Fruit fly (Drosophila melanogaster): Measurements from ENCODE around the gene CG3223.

CG3223 gene

dm6 chr3R:7969702-7970175, 39.5 kb upstream of the CG3223 start (continued):
- TF ChIP-seq Ets65A (GFP tag) = peak; percentile 39
- TF ChIP-seq jing (GFP tag; optimal IDR thresholded peaks at IDR 0.05) = no peak
- TF ChIP-seq bsh (GFP tag; optimal IDR thresholded peaks at IDR 0.05) = peak in 1 of 2 experiments; percentile 58
- TF ChIP-seq Eip74EF (GFP tag; optimal IDR thresholded peaks at IDR 0.05) = no peak
- TF ChIP-seq Bteb2 (GFP tag; optimal IDR thresholded peaks at IDR 0.05) = no peak
- peak; percentile 1 for TF ChIP-seq gem (tag; optimal IDR thresholded peaks at IDR 0.05)
- no peak for TF ChIP-seq ssp (GFP tag; IDR thresholded peaks at IDR 0.05)
- no peak for TF ChIP-seq CG10366 (GFP tag; IDR thresholded peaks at IDR 0.05)
- no peak for TF ChIP-seq CG1832 (GFP tag; optimal IDR thresholded peaks at IDR 0.05)
- no peak for TF ChIP-seq CG17186 (GFP tag; optimal IDR thresholded peaks at IDR 0.05)
- no peak for TF ChIP-seq CG14860 (GFP tag; IDR thresholded peaks at IDR 0.05; ENCODE audit: partially characterized antibody)
- TF ChIP-seq nom (GFP tag; optimal IDR thresholded peaks at IDR 0.05) = peak; percentile 42
- TF ChIP-seq Doc2 (GFP tag; IDR thresholded peaks at IDR 0.05) = no peak

DNA sequence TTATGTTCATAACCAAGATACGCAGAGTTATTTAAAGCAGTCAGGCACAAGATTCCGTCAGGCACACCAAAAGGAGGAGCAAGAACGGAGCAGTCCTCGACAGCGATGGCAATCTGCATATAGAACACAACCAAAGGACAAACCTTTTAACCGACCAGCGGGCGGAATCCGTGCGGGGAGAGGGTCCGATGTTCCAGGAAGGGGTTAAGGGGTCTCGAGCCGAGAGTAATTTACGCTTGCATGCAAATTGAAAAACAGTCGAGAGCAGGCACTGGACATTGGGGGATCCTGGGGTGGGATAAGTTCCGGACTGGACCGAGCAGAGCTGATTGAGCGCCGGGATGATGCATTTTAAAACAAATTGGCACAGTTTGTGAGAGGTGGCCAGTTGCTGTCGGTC, 38.6 kb upstream of the CG3223 start:
- no peak for TF ChIP-seq D19A (tag; optimal IDR thresholded peaks at IDR 0.05)
- TF ChIP-seq caup (GFP tag; optimal IDR thresholded peaks at IDR 0.05; ENCODE audit: severe bottlenecking) = no peak
- no peak for TF ChIP-seq ab (GFP tag; optimal IDR thresholded peaks at IDR 0.05)
- TF ChIP-seq CG14014 (GFP tag; IDR thresholded peaks at IDR 0.05) = no peak
- no peak for TF ChIP-seq CG15269 (tag; optimal IDR thresholded peaks at IDR 0.05)
- TF ChIP-seq cas (GFP tag; IDR thresholded peaks at IDR 0.05) = no peak
- no peak for TF ChIP-seq sug (tag; optimal IDR thresholded peaks at IDR 0.05)

dm6 chr3R:7972179-7972578, 37.0 kb upstream of the CG3223 start:
- TF ChIP-seq CG2199 (GFP tag; IDR thresholded peaks at IDR 0.05) (0 out of 3 replicates have a peak, but pooled peaks have one; percentile 52), nerfin-1 (tag; optimal IDR thresholded peaks at IDR 0.05) (peak; percentile 78), CG7271 (tag; optimal IDR thresholded peaks at IDR 0.05) (no peak), tap (tag; optimal IDR thresholded peaks at IDR 0.05) (peak; percentile 33)

dm6 chr3R:7973049-7973448, 36.2 kb upstream of the CG3223 start:
- TF ChIP-seq CG17802 (tag; optimal IDR thresholded peaks at IDR 0.05) = no peak
- peak; percentile 30; the same call in 1 of the 2 replicates for TF ChIP-seq Ada2b (GFP tag; IDR thresholded peaks at IDR 0.05)
- TF ChIP-seq trem (tag; optimal IDR thresholded peaks at IDR 0.05) = peak; percentile 18
- TF ChIP-seq YL-1 (GFP tag; optimal IDR thresholded peaks at IDR 0.05) = peak; percentile 2
- peak; percentile 48 for TF ChIP-seq pzg (GFP tag; optimal IDR thresholded peaks at IDR 0.05)
- peak; percentile 72 for TF ChIP-seq Dp (GFP tag; optimal IDR thresholded peaks at IDR 0.05)
- TF ChIP-seq Myb (GFP tag; optimal IDR thresholded peaks at IDR 0.05) = peak; percentile 91
- TF ChIP-seq Dll (GFP tag; IDR thresholded peaks at IDR 0.05; ENCODE audit: partially characterized antibody) = peak; percentile 32; the same call in 1 of the 4 replicates
- TF ChIP-seq Scr (GFP tag; IDR thresholded peaks at IDR 0.05; ENCODE audit: partially characterized antibody) = peak; percentile 47; the same call in 1 of the 2 replicates
- no peak for TF ChIP-seq CG4424 (GFP tag; optimal IDR thresholded peaks at IDR 0.05)
- 0 out of 2 replicates have a peak, but pooled peaks have one; percentile 22 for TF ChIP-seq unc-4 (GFP tag; IDR thresholded peaks at IDR 0.05; ENCODE audit: partially characterized antibody)
- TF ChIP-seq CG11504 (tag; optimal IDR thresholded peaks at IDR 0.05) = peak; percentile 4
- TF ChIP-seq Lhr (GFP tag; optimal IDR thresholded peaks at IDR 0.05) = peak; percentile 7
- peak; percentile 9 for TF ChIP-seq CG10267 (tag; optimal IDR thresholded peaks at IDR 0.05)
- TF ChIP-seq BEAF-32 (GFP tag; optimal IDR thresholded peaks at IDR 0.05) = peak; percentile 11
- TF ChIP-seq stwl (tag; optimal IDR thresholded peaks at IDR 0.05) = peak; percentile 11
- TF ChIP-seq hkb (optimal IDR thresholded peaks at IDR 0.05) = no peak
- peak; percentile 39; the same call in 1 of the 2 replicates for TF ChIP-seq hkb (GFP tag; IDR thresholded peaks at IDR 0.05)
- TF ChIP-seq E2f2 (GFP tag; IDR thresholded peaks at IDR 0.05) = peak; percentile 74
- peak; percentile 19 for TF ChIP-seq CG14710 (tag; optimal IDR thresholded peaks at IDR 0.05)
- TF ChIP-seq CG6813 (GFP tag; optimal IDR thresholded peaks at IDR 0.05) = no peak
